Worm (Caenorhabditis elegans) whole organism, late embryonic: ENCODE measurements around the gene F40F12.3.

ENCODE experiments used
- ama-1 ChIP-seq: fragments of 150-350 bp; optimal IDR thresholded peaks from 2 replicates; lab custom pipeline; 2014
- ceh-14 ChIP-seq: sonication (generic microtip); optimal IDR thresholded peaks from 2 replicates; lab custom pipeline; 2016; ENCODE audit warnings: missing genotype, missing genetic modification characterization, missing compliant biosample characterization
- ceh-30 ChIP-seq: fragments of 150-350 bp; optimal IDR thresholded peaks from 2 replicates; lab custom pipeline; 2014; ENCODE audit warnings: missing biosample characterization, missing genetic modification characterization
- ceh-45 ChIP-seq: fragments of 200-800 bp; sonication (Bioruptor generic); IDR thresholded peaks from 2 replicates; pipeline ENCODE4 v1.3.6; 2022; ENCODE audit warnings: missing genetic modification reagents, missing genetic modification characterization, missing compliant biosample characterization
- eyg-1 ChIP-seq: sonication (generic microtip); optimal IDR thresholded peaks from 2 replicates; lab custom pipeline; 2016; ENCODE audit warnings: missing genotype, missing genetic modification characterization, missing compliant biosample characterization
- hlh-6 ChIP-seq: sonication (generic microtip); optimal IDR thresholded peaks from 2 replicates; lab custom pipeline; 2016; ENCODE audit warnings: missing genotype, missing genetic modification characterization, missing compliant biosample characterization
- mec-3 ChIP-seq: sonication (generic microtip); optimal IDR thresholded peaks from 2 replicates; lab custom pipeline; 2016; ENCODE audit warnings: borderline replicate concordance, missing genetic modification characterization, missing compliant biosample characterization
- pat-9 ChIP-seq: fragments of 200-800 bp; sonication (Bioruptor generic); optimal IDR thresholded peaks from 2 replicates; lab custom pipeline; 2018; ENCODE audit warnings: mild to moderate bottlenecking, missing genetic modification characterization, moderate library complexity, missing compliant biosample characterization
- pqm-1 ChIP-seq: sonication (generic microtip); optimal IDR thresholded peaks from 2 replicates; lab custom pipeline; 2016; ENCODE audit warnings: missing genetic modification characterization, missing compliant biosample characterization
- ref-2 ChIP-seq: sonication (generic microtip); optimal IDR thresholded peaks from 2 replicates; lab custom pipeline; 2016; ENCODE audit warnings: missing genetic modification characterization, missing compliant biosample characterization
- unc-42 ChIP-seq: sonication (generic microtip); optimal IDR thresholded peaks from 2 replicates; lab custom pipeline; 2016; ENCODE audit warnings: missing genotype, missing genetic modification characterization, missing compliant biosample characterization
- unc-86 ChIP-seq: sonication (generic microtip); optimal IDR thresholded peaks from 2 replicates; lab custom pipeline; 2016; ENCODE audit warnings: missing genetic modification characterization, missing compliant biosample characterization

DNA sequence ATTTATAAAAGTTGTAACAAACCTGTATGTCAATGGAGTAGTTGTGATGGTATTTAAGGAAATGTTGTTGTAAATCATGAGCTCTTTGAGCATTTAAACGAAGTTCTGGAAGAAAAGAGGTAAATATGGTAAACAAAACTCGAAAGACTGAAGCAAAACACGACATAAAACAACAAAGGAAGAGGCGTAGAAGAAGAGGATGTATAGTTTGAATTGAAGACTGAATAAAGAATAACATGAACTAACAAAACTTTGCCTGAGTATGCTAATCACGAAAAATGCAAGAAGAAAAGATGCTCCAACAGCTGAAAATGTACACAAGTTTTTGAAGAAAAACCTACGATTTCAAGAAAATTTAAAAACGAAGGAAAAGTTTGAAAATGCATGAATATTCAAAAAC, 49.6 kb downstream of the F40F12.3 start, which contains the start of gene ZK757.1:
- TF ChIP-seq pqm-1 (tag; lab: Kevin White, UChicago) (no peak), mec-3 (no peak), pat-9 (tag; lab: Kevin White, UChicago) (no peak), hlh-6 (tag; lab: Kevin White, UChicago) (no peak), ref-2 (tag; lab: Kevin White, UChicago) (no peak), eyg-1 (no peak), ceh-30 (no peak), ceh-14 (no peak), unc-86 (tag; lab: Kevin White, UChicago) (no peak), ama-1 (lab: Kevin White, UChicago) (no peak), unc-42 (tag; lab: Kevin White, UChicago) (no peak), ceh-45 (GFP tag; lab: Robert Waterston, UW) (no peak)
